Fruit fly (Drosophila melanogaster): ENCODE measurements around the gene gny.
A peak's percentile ranks its signal among the peaks of the same experiment; 100 is the strongest.

Gene gny

dm6 chr2L:10428528-10428927, 48.6 kb downstream of the gny start, which contains the start of gene CG5188 (continued):
- peak; percentile 17 for TF ChIP-seq NC2β (GFP tag; optimal IDR thresholded peaks at IDR 0.05)
- TF ChIP-seq CG8388 (GFP tag; optimal IDR thresholded peaks at IDR 0.05) = peak; percentile 99
- no peak for TF ChIP-seq HHEX (GFP tag; optimal IDR thresholded peaks at IDR 0.05)
- no peak for TF ChIP-seq Neu2 (GFP tag; optimal IDR thresholded peaks at IDR 0.05; ENCODE audit: borderline replicate concordance)
- TF ChIP-seq sr (GFP tag; IDR thresholded peaks at IDR 0.05) = no peak
- peak; percentile 52 for TF ChIP-seq CG9797 (GFP tag; optimal IDR thresholded peaks at IDR 0.05)
- TF ChIP-seq CG9609 (GFP tag; optimal IDR thresholded peaks at IDR 0.05) = no peak
- no peak for TF ChIP-seq kay (GFP tag; optimal IDR thresholded peaks at IDR 0.05)
- TF ChIP-seq CG4707 (GFP tag; optimal IDR thresholded peaks at IDR 0.05) = no peak
- TF ChIP-seq CG11247 (GFP tag; IDR thresholded peaks at IDR 0.05) = no peak
- TF ChIP-seq CG14050 (GFP tag; IDR thresholded peaks at IDR 0.05) = no peak
- TF ChIP-seq Ets65A (GFP tag) = no peak
- no peak for TF ChIP-seq gro (GFP tag; optimal IDR thresholded peaks at IDR 0.05)
- no peak for TF ChIP-seq Oaz (GFP tag; IDR thresholded peaks at IDR 0.05)
- TF ChIP-seq otp (GFP tag; IDR thresholded peaks at IDR 0.05) = 0 out of 3 replicates have a peak, but pooled peaks have one; percentile 25
- peak; percentile 74; the same call in 1 of the 2 replicates for TF ChIP-seq NFAT (GFP tag; IDR thresholded peaks at IDR 0.05)
- no peak for TF ChIP-seq Doc2 (GFP tag; IDR thresholded peaks at IDR 0.05)
- no peak for TF ChIP-seq CG12104 (GFP tag; optimal IDR thresholded peaks at IDR 0.05)
- peak; percentile 43 for TF ChIP-seq CG18764 (GFP tag; optimal IDR thresholded peaks at IDR 0.05)
- TF ChIP-seq Poxn (GFP tag; IDR thresholded peaks at IDR 0.05) = no peak
- TF ChIP-seq dati (GFP tag; IDR thresholded peaks at IDR 0.05) = no peak
- TF ChIP-seq CG13123 (GFP tag; optimal IDR thresholded peaks at IDR 0.05) = peak; percentile 3
- peak; percentile 31 for TF ChIP-seq CG15601 (tag; optimal IDR thresholded peaks at IDR 0.05)
- no peak for TF ChIP-seq Sry-β (GFP tag; optimal IDR thresholded peaks at IDR 0.05)
- no peak for TF ChIP-seq HLHmδ (GFP tag; optimal IDR thresholded peaks at IDR 0.05)
- TF ChIP-seq CG10147 (GFP tag; optimal IDR thresholded peaks at IDR 0.05) = no peak
- TF ChIP-seq Abd-B (GFP tag; optimal IDR thresholded peaks at IDR 0.05) = no peak
- no peak for TF ChIP-seq CG12769 (tag; optimal IDR thresholded peaks at IDR 0.05)
- TF ChIP-seq CG11085 (GFP tag; IDR thresholded peaks at IDR 0.05) = no peak; the same call in 1 of the 2 replicates
- TF ChIP-seq Opbp (GFP tag; IDR thresholded peaks at IDR 0.05; ENCODE audit: partially characterized antibody) = no peak
- TF ChIP-seq CG12744 (GFP tag; optimal IDR thresholded peaks at IDR 0.05) = no peak
- no peak for TF ChIP-seq dimm (GFP tag; IDR thresholded peaks at IDR 0.05)
- TF ChIP-seq CrebB (tag; optimal IDR thresholded peaks at IDR 0.05) = no peak
- TF ChIP-seq CG4820 (GFP tag; optimal IDR thresholded peaks at IDR 0.05) = peak; percentile 31
- TF ChIP-seq CG8290 (GFP tag; optimal IDR thresholded peaks at IDR 0.05) = no peak
- no peak for TF ChIP-seq CG8290 (tag; optimal IDR thresholded peaks at IDR 0.05)
- TF ChIP-seq kni (GFP tag; optimal IDR thresholded peaks at IDR 0.05) = no peak
- no peak for TF ChIP-seq ara (GFP tag; IDR thresholded peaks at IDR 0.05)
- TF ChIP-seq HLH54F (GFP tag; optimal IDR thresholded peaks at IDR 0.05) = no peak
- no peak; the same call in 2 of the 3 replicates for TF ChIP-seq B-H1 (GFP tag; IDR thresholded peaks at IDR 0.05)
- no peak for TF ChIP-seq odd (GFP tag; optimal IDR thresholded peaks at IDR 0.05)
- TF ChIP-seq wdn (GFP tag; IDR thresholded peaks at IDR 0.05) = no peak
- TF ChIP-seq gcm (GFP tag; optimal IDR thresholded peaks at IDR 0.05) = peak; percentile 42
- TF ChIP-seq Mes4 (GFP tag; optimal IDR thresholded peaks at IDR 0.05) = no peak
- no peak for TF ChIP-seq CG12236 (GFP tag; optimal IDR thresholded peaks at IDR 0.05)
- no peak for TF ChIP-seq psq (GFP tag; optimal IDR thresholded peaks at IDR 0.05)
- TF ChIP-seq Hr39 (optimal IDR thresholded peaks at IDR 0.05) = no peak
- TF ChIP-seq CG7786 (GFP tag; optimal IDR thresholded peaks at IDR 0.05) = no peak
- no peak for TF ChIP-seq Spps (tag; optimal IDR thresholded peaks at IDR 0.05)
- peak; percentile 64 for TF ChIP-seq CG31441 (GFP tag; IDR thresholded peaks at IDR 0.05)
- TF ChIP-seq CG15479 (GFP tag; optimal IDR thresholded peaks at IDR 0.05) = no peak
- TF ChIP-seq ftz-f1 (GFP tag; optimal IDR thresholded peaks at IDR 0.05) = no peak
- no peak for TF ChIP-seq hkb (optimal IDR thresholded peaks at IDR 0.05)
- peak; percentile 61; the same call in 1 of the 2 replicates for TF ChIP-seq hkb (GFP tag; IDR thresholded peaks at IDR 0.05)
